Worm (Caenorhabditis elegans) whole organism, early embryonic: Measurements from ENCODE around the gene ddr-1.

Experiments
- F13C5.2 ChIP-seq: sonication (generic microtip); optimal IDR thresholded peaks from 2 replicates; lab custom pipeline; 2017; ENCODE audit warnings: mild to moderate bottlenecking, missing genetic modification characterization, inconsistent platforms, missing compliant biosample characterization
- ama-1 ChIP-seq: fragments of 150-350 bp; optimal IDR thresholded peaks from 2 replicates; lab custom pipeline; 2014
- ceh-13 ChIP-seq: fragments of 200-800 bp; sonication (Bioruptor generic); optimal IDR thresholded peaks from 2 replicates; lab custom pipeline; 2018; ENCODE audit warnings: mild to moderate bottlenecking, missing genetic modification characterization, missing compliant biosample characterization
- ets-7 ChIP-seq: sonication (generic microtip); optimal IDR thresholded peaks from 2 replicates; lab custom pipeline; 2016; ENCODE audit warnings: missing genotype, missing genetic modification characterization, missing compliant biosample characterization
- flt-1 ChIP-seq: fragments of 200-800 bp; sonication (Bioruptor generic); IDR thresholded peaks from 2 replicates; pipeline ENCODE4 v1.3.6; 2022; ENCODE audit warnings: missing genetic modification characterization, missing compliant biosample characterization
- hmbx-1 ChIP-seq: sonication (generic microtip); optimal IDR thresholded peaks from 2 replicates; lab custom pipeline; 2016; ENCODE audit warnings: mild to moderate bottlenecking, missing genetic modification characterization, missing compliant biosample characterization
- hmg-4 ChIP-seq: fragments of 200-800 bp; sonication (Bioruptor generic); optimal IDR thresholded peaks from 2 replicates; lab custom pipeline; 2018; ENCODE audit warnings: mild to moderate bottlenecking, missing genetic modification characterization, missing compliant biosample characterization
- scrt-1 ChIP-seq: fragments of 200-800 bp; sonication (Bioruptor generic); IDR thresholded peaks from 2 replicates; pipeline ENCODE4 v1.3.6; 2022; ENCODE audit warnings: missing genetic modification characterization, missing compliant biosample characterization
- sea-1 ChIP-seq: fragments of 200-800 bp; sonication (Bioruptor generic); conservative IDR thresholded peaks from 2 replicates; pipeline ENCODE4 v1.3.6; 2022; ENCODE audit warnings: missing genetic modification characterization, missing compliant biosample characterization
- tbx-11 ChIP-seq: fragments of 200-800 bp; sonication (Bioruptor generic); IDR thresholded peaks from 2 replicates; pipeline ENCODE4 v1.3.6; 2022; ENCODE audit warnings: missing genetic modification characterization, missing compliant biosample characterization
- tbx-37 ChIP-seq: fragments of 200-800 bp; sonication (Bioruptor generic); conservative IDR thresholded peaks from 2 replicates; pipeline ENCODE4 v1.3.6; 2022; ENCODE audit warnings: missing genetic modification reagents, missing genetic modification characterization, missing compliant biosample characterization
- tra-4 ChIP-seq: sonication (generic microtip); optimal IDR thresholded peaks from 2 replicates; lab custom pipeline; 2017; ENCODE audit warnings: missing genetic modification characterization, missing compliant biosample characterization

ce11 chrX:5477597-5477996 is 16.6 kb downstream of the ddr-1 start:
- TF ChIP-seq ama-1 (lab: Kevin White, UChicago) (no peak), tbx-11 (no peak), scrt-1 (GFP tag; lab: Robert Waterston, UW) (no peak), tbx-37 (GFP tag; lab: Robert Waterston, UW) (no peak), sea-1 (GFP tag; lab: Robert Waterston, UW) (no peak), hmbx-1 (no peak), hmg-4 (no peak), F13C5.2 (tag; lab: Kevin White, UChicago) (no peak), flt-1 (GFP tag; lab: Robert Waterston, UW) (no peak), tra-4 (tag; lab: Kevin White, UChicago) (no peak), ets-7 (tag; lab: Kevin White, UChicago) (no peak), ceh-13 (no peak)
